Fruit fly (Drosophila melanogaster): ENCODE results near the gene RpS6.

RpS6 gene

DNA sequence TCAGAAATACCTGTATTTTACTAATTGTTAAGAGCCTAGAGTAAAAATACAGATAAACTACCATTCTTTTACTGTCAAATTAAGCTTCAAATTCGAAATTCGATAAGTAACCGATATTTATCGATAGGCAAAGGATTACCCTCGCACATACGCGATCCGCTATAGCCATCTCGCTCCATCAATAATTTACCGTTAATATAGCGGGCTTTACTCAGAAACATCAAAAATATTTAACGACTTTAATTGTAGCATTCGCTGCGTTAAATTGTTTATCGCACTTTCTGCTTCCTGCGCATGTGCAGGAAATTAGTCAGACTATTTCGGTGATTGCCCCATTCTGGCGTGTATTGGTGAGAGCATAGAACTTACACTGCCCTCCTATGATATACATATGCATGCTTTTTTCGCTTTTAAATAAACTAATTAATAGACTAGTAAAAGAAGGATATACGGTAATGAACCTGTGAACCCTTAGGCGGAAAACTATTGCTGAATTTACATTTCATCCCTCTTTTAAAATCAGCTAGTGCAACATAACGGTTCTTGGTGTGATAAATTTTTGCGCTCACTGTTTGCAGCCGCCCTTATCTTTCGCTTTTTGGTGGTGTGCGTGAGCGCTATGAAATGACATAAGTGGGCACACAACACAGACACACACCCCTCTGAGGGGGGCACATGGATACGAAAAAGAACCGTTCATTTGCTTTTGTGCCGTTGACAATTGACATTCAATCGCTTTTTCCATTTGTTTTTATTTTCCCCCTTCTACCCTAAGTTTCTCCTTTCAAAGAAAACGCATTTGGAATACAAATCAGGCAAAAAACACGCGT lies 7.3 kb upstream of the RpS6 start, which contains the start of the genes dpr14 and spidey (continued):
- peak; percentile 74 for TF ChIP-seq ssp (GFP tag; IDR thresholded peaks at IDR 0.05)
- peak; percentile 45 for TF ChIP-seq Sry-δ (GFP tag; optimal IDR thresholded peaks at IDR 0.05)
- TF ChIP-seq ranshi (GFP tag; IDR thresholded peaks at IDR 0.05), result peak; percentile 88
- TF ChIP-seq CG13775 (GFP tag; optimal IDR thresholded peaks at IDR 0.05), result peak; percentile 86
- TF ChIP-seq ac (GFP tag; optimal IDR thresholded peaks at IDR 0.05), result peak; percentile 59
- peak; percentile 82 for TF ChIP-seq Vsx1 (GFP tag; optimal IDR thresholded peaks at IDR 0.05)
- TF ChIP-seq Spps (tag; optimal IDR thresholded peaks at IDR 0.05), result peak; percentile 80
- peak; percentile 90 for TF ChIP-seq CG18262 (tag; optimal IDR thresholded peaks at IDR 0.05)
- TF ChIP-seq CG34422 (GFP tag; IDR thresholded peaks at IDR 0.05), result peak; percentile 91
- peak; percentile 83 for TF ChIP-seq CG14710 (tag; optimal IDR thresholded peaks at IDR 0.05)
- peak; percentile 64 for TF ChIP-seq CG10959 (GFP tag; IDR thresholded peaks at IDR 0.05)
- no peak for TF ChIP-seq corto (GFP tag; optimal IDR thresholded peaks at IDR 0.05)
- peak; percentile 76 for TF ChIP-seq CG4730 (GFP tag; IDR thresholded peaks at IDR 0.05)
- TF ChIP-seq CG10366 (GFP tag; IDR thresholded peaks at IDR 0.05), result peak; percentile 89
- TF ChIP-seq CG9727 (GFP tag; optimal IDR thresholded peaks at IDR 0.05), result peak; percentile 88
- TF ChIP-seq nerfin-1 (tag; optimal IDR thresholded peaks at IDR 0.05), result peak; percentile 86
- no peak for TF ChIP-seq ato (GFP tag; IDR thresholded peaks at IDR 0.05; ENCODE audit: partially characterized antibody)
- peak; percentile 71 for TF ChIP-seq disco-r (GFP tag; optimal IDR thresholded peaks at IDR 0.05)
- TF ChIP-seq Myb (GFP tag; optimal IDR thresholded peaks at IDR 0.05), result peak; percentile 75
- peak; percentile 75 for TF ChIP-seq croc (GFP tag; conservative IDR thresholded peaks at IDR 0.05)
- TF ChIP-seq cato (GFP tag; optimal IDR thresholded peaks at IDR 0.05; ENCODE audit: borderline replicate concordance), result peak; percentile 76
- peak; percentile 82 for TF ChIP-seq pum (GFP tag; optimal IDR thresholded peaks at IDR 0.05)
- TF ChIP-seq mam (GFP tag; optimal IDR thresholded peaks at IDR 0.05), result peak; percentile 88
- TF ChIP-seq Lim3 (GFP tag; IDR thresholded peaks at IDR 0.05), result peak; percentile 35; the same call in 1 of the 2 replicates
- peak; percentile 86 for TF ChIP-seq Fer2 (tag; optimal IDR thresholded peaks at IDR 0.05)
- TF ChIP-seq Scr (GFP tag; IDR thresholded peaks at IDR 0.05; ENCODE audit: partially characterized antibody), result peak; percentile 55
- peak; percentile 76 for TF ChIP-seq CG9437 (GFP tag; optimal IDR thresholded peaks at IDR 0.05)
- TF ChIP-seq tgo (GFP tag; IDR thresholded peaks at IDR 0.05), result peak; percentile 93
- peak; percentile 95 for TF ChIP-seq CG34376 (GFP tag; optimal IDR thresholded peaks at IDR 0.05)
- TF ChIP-seq CG4282 (GFP tag; optimal IDR thresholded peaks at IDR 0.05), result peak; percentile 73
- peak; percentile 91 for TF ChIP-seq bcd (GFP tag; optimal IDR thresholded peaks at IDR 0.05)
- peak; percentile 85 for TF ChIP-seq CG6683 (GFP tag; optimal IDR thresholded peaks at IDR 0.05)
- TF ChIP-seq bbx (GFP tag; IDR thresholded peaks at IDR 0.05; ENCODE audit: partially characterized antibody), result no peak
- TF ChIP-seq hkb (optimal IDR thresholded peaks at IDR 0.05), result no peak
- TF ChIP-seq hkb (GFP tag; IDR thresholded peaks at IDR 0.05), result peak; percentile 94
- TF ChIP-seq CG3065 (GFP tag; optimal IDR thresholded peaks at IDR 0.05), result peak; percentile 56
- TF ChIP-seq jumu (GFP tag; optimal IDR thresholded peaks at IDR 0.05), result peak; percentile 81
- peak; percentile 80 for TF ChIP-seq sd (tag; optimal IDR thresholded peaks at IDR 0.05)
- TF ChIP-seq ind (GFP tag; optimal IDR thresholded peaks at IDR 0.05), result peak; percentile 90
- peak; percentile 71 for TF ChIP-seq CG12744 (GFP tag; optimal IDR thresholded peaks at IDR 0.05)
- peak; percentile 89 for TF ChIP-seq ewg (GFP tag; optimal IDR thresholded peaks at IDR 0.05)
- peak; percentile 75 for TF ChIP-seq CG10431 (GFP tag; optimal IDR thresholded peaks at IDR 0.05)
- TF ChIP-seq CG18476 (GFP tag; optimal IDR thresholded peaks at IDR 0.05), result peak; percentile 85
- peak; percentile 71 for TF ChIP-seq wek (GFP tag; optimal IDR thresholded peaks at IDR 0.05)
- peak; percentile 92 for TF ChIP-seq CG12071 (GFP tag; optimal IDR thresholded peaks at IDR 0.05)
- no peak for TF ChIP-seq Elba2 (GFP tag; optimal IDR thresholded peaks at IDR 0.05)
- peak; percentile 46; the same call in 1 of the 3 replicates for TF ChIP-seq CG34224 (GFP tag; IDR thresholded peaks at IDR 0.05; ENCODE audit: partially characterized antibody)
- peak; percentile 85 for TF ChIP-seq CG1233 (GFP tag; optimal IDR thresholded peaks at IDR 0.05)
- TF ChIP-seq CG31441 (GFP tag; IDR thresholded peaks at IDR 0.05), result peak; percentile 88

All from whole organism, embryonic.